Fruit fly (Drosophila melanogaster) Kc167 (cell line): Measurements from ENCODE around the gene CG6675.

Source experiments
- Myc ChIP-seq: fragments of >200 bp; optimal IDR thresholded peaks from 2 replicates; lab custom pipeline; 2017; ENCODE audit warnings: missing external identifiers
- Sin3A ChIP-seq: fragments of >200 bp; optimal IDR thresholded peaks from 2 replicates; lab custom pipeline; 2018; ENCODE audit warnings: missing external identifiers
- h ChIP-seq: fragments of >200 bp; optimal IDR thresholded peaks from 3 replicates; lab custom pipeline; 2018; ENCODE audit warnings: missing external identifiers
- insv ChIP-seq: fragments of >200 bp; optimal IDR thresholded peaks from 3 replicates; lab custom pipeline; 2018; ENCODE audit warnings: missing external identifiers
- psq ChIP-seq: fragments of >200 bp; optimal IDR thresholded peaks from 2 replicates; lab custom pipeline; 2017; ENCODE audit warnings: missing external identifiers
- ttk ChIP-seq: sonication (Bioruptor generic); optimal IDR thresholded peaks from 2 replicates; lab custom pipeline; 2017; ENCODE audit warnings: missing external identifiers

The CG6675 gene

DNA sequence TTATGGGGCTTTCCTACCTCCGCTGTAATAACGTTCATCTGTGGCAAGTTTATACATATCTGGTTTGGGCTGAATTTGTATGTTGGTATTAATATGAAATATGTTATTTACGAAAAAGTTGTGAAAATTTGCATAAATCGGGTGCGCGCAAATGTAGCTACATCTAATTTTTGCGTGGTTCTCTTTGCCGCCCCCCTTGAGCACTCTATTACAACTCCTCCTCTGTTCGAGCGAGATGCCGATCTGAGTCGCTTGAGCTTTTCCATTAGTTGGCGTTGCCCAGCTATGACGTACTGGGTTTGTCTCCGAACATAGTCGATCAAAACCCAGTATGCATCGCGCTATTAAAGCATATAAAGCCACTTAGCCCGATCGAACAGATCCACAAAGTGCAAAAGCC is at the start of gene CG6675:
Gene CG6675, plus strand, starts transcription at position 301 of the 400 bp plus-strand sequence.
- no peak for TF ChIP-seq h (lab: Kevin White, UChicago)
- no peak for TF ChIP-seq insv (lab: Kevin White, UChicago)
- no peak for TF ChIP-seq psq (lab: Kevin White, UChicago)
- TF ChIP-seq Myc (lab: Kevin White, UChicago), result no peak
- TF ChIP-seq Sin3A (lab: Kevin White, UChicago), result no peak

DNA sequence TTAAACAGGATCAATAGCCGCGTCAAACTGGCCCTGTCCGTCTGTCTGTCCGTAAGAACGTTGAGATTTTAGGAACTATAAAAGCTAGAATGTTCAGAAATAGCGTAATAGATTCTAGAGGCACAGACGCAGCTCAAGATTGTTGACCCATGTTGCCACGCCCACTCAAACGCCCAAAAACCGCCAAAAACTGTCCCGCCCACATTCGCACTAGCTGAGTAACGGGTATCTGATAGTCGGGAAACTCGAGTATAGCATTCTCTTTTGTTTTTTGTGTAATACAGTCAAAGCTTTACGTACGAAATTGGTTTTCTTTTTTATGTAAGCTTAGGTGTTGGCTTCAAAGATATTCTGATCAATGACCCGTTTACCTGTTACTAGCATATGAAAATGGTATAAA is 48.9 kb upstream of the CG6675 start:
- TF ChIP-seq ttk (lab: Kevin White, UChicago), result no peak
- TF ChIP-seq Sin3A (lab: Kevin White, UChicago), result no peak
- no peak for TF ChIP-seq insv (lab: Kevin White, UChicago)
- no peak for TF ChIP-seq h (lab: Kevin White, UChicago)
- TF ChIP-seq psq (lab: Kevin White, UChicago), result no peak
- no peak for TF ChIP-seq Myc (lab: Kevin White, UChicago)

DNA sequence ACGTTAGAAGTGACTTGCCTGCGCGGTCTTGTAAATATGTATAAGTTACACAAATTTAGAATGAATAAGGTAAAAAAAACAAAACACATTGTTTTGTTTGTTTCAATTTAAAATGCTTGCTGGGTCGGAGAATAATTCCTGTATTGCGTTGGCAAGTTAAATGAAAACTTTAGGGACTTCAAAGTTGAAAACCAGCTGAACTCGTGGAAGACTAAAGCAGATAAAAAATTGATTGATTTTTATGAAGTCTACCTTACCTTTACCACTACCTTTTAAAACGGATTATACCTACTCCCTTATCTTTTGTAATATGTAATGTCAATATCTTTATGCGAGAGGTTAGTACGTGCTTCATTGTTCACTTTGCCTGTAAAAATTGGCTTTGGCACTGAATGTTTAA is 43.5 kb upstream of the CG6675 start, which contains the start of gene CG42597:
Gene CG42597, minus strand, starts transcription at position 101 of the 400 bp plus-strand sequence.
- TF ChIP-seq ttk (lab: Kevin White, UChicago) (no peak), h (lab: Kevin White, UChicago) (no peak), Sin3A (lab: Kevin White, UChicago) (no peak), psq (lab: Kevin White, UChicago) (no peak), Myc (lab: Kevin White, UChicago) (no peak), insv (lab: Kevin White, UChicago) (no peak)

DNA sequence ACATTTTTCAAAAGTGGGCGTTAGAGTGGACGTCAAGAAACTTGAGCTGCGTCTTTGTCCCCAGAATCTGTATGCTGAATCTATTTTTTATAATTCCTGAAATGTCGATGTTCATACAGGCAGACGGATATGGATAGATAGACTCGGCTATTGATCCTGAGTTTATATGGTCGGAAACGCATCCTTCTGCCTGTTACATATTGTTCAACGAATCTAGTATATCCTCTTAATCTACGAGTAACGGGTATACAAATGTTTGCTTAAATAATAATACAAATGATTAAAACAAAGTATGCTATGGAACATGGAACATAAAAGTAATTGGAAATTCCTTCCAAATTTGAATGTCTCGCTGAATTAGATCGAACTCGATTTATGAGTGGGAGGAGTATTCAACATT is 37.9 kb upstream of the CG6675 start, which contains the start of gene tplus3a:
Gene tplus3a, plus strand, starts transcription at position 301 of the 400 bp plus-strand sequence.
- TF ChIP-seq ttk (lab: Kevin White, UChicago) (no peak), Myc (lab: Kevin White, UChicago) (no peak), h (lab: Kevin White, UChicago) (no peak), insv (lab: Kevin White, UChicago) (no peak), psq (lab: Kevin White, UChicago) (no peak), Sin3A (lab: Kevin White, UChicago) (no peak)

DNA sequence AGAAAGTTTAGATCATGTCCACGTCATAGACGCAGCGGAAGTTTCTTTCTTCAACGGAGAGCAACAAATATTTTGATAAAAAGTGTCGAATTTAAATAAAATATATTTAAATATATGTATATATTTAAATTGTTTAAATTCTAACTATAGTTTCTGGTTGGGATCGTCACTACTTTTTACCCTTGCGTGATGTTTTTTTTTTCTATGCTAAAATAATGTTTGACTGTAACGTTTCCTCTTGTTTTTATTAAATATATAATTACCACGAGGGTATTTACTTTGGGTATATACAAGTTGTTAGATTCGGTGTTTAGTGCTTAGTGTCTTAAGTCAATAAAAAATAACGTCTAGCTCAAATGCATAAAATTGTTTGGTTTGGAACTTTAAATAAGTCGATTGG is 29.4 kb upstream of the CG6675 start, which contains the start of gene ttm3:
Gene ttm3, plus strand, starts transcription at position 301 of the 400 bp plus-strand sequence.
- TF ChIP-seq Sin3A (lab: Kevin White, UChicago), result no peak
- no peak for TF ChIP-seq insv (lab: Kevin White, UChicago)
- no peak for TF ChIP-seq h (lab: Kevin White, UChicago)
- no peak for TF ChIP-seq psq (lab: Kevin White, UChicago)
- TF ChIP-seq Myc (lab: Kevin White, UChicago), result no peak
- TF ChIP-seq ttk (lab: Kevin White, UChicago), result no peak

DNA sequence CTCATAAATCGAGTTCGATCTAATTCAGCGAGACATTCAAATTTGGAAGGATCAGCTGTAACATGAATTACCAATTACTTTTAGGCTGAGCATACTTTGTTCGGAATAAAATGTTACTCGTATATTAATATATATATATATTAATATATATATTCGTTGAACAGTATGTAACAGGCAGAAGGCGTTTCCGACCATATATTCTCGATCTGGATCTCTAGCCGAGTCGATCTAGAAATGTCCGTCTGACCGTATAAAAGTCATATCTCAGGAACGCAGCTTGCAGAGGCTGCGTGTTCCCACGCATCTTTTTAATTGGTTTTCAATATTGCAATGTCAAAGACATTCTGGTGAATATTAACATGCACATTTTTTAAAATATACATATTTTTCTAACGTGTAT is 4.5 kb upstream of the CG6675 start, which contains the start of gene tplus3b:
Gene tplus3b, minus strand, starts transcription at position 101 of the 400 bp plus-strand sequence.
- TF ChIP-seq Sin3A (lab: Kevin White, UChicago), result no peak
- no peak for TF ChIP-seq Myc (lab: Kevin White, UChicago)
- no peak for TF ChIP-seq h (lab: Kevin White, UChicago)
- TF ChIP-seq psq (lab: Kevin White, UChicago), result no peak
- no peak for TF ChIP-seq ttk (lab: Kevin White, UChicago)

DNA sequence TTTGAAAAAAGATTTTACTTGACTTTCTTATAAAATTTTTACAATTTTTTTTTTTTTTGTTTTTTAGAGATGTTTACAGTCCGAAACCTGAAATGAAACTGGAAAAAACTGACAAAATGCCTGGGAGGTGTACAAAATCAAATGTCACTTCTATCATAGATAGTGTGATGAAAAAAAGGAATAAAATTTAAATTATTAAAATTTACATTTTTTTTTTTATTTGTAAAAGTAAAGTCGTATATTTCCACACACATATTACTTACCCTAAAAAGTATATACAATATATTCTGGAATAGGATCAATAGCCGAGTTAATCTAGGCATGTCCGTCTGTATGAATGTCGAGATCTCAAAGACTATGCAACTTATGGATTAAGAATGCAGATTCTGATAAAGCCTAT is 3.4 kb upstream of the CG6675 start, which contains the start of gene CG15219:
Gene CG15219, minus strand, starts transcription at position 101 of the 400 bp plus-strand sequence.
- no peak for TF ChIP-seq insv (lab: Kevin White, UChicago)
- no peak for TF ChIP-seq Sin3A (lab: Kevin White, UChicago)
- no peak for TF ChIP-seq Myc (lab: Kevin White, UChicago)
- no peak for TF ChIP-seq psq (lab: Kevin White, UChicago)
- TF ChIP-seq ttk (lab: Kevin White, UChicago), result no peak

DNA sequence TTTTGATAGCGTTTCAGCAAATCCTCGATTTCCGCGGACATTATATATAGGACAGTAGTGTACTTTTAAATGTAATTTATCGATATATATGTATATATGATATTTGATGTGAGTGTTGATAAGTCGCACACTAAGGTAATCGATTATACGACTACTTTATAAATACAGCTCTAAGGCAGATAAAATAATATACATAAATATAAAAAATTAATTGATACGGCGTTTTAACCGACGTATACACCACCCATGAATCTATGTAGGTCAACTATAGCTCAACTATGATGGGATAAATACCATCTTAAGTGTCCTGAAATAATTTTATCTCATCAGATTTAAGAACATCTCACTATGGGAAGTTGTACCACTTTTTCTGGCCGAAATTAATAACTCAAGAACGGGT is 1.6 kb upstream of the CG6675 start, which contains the start of gene CG10834:
Gene CG10834, minus strand, starts transcription at position 101 of the 400 bp plus-strand sequence.
- no peak for TF ChIP-seq ttk (lab: Kevin White, UChicago)
- no peak for TF ChIP-seq psq (lab: Kevin White, UChicago)
- no peak for TF ChIP-seq h (lab: Kevin White, UChicago)
- TF ChIP-seq Sin3A (lab: Kevin White, UChicago), result no peak

DNA sequence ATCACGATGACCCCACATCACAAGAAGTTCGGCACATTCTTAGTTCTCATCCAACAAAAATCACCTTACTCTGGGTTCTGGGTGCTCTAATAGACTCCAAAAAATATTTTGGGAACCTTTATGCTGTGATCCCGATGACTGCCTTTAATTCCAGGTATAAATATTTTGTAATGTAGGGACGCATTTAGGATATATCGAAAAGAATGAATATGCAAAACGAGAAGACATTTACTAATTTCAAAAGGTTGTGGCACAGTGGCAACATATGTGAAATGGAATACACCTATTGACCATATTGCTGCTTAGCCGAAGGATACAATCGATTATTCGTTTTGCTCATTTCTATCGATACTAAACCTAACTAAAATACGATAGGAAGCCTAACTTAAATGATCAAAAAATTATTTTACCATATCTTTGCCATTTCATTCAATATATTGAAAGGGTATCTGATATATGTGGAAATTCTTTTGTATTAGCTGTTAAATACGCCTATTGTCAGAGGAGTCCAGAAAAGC is 12.2 kb downstream of the CG6675 start, which contains the start of gene CG3651:
Gene CG3651, plus strand, starts transcription at position 468 of the 518 bp plus-strand sequence.
- TF ChIP-seq h (lab: Kevin White, UChicago), result no peak
- no peak for TF ChIP-seq ttk (lab: Kevin White, UChicago)
- TF ChIP-seq Myc (lab: Kevin White, UChicago), result no peak

DNA sequence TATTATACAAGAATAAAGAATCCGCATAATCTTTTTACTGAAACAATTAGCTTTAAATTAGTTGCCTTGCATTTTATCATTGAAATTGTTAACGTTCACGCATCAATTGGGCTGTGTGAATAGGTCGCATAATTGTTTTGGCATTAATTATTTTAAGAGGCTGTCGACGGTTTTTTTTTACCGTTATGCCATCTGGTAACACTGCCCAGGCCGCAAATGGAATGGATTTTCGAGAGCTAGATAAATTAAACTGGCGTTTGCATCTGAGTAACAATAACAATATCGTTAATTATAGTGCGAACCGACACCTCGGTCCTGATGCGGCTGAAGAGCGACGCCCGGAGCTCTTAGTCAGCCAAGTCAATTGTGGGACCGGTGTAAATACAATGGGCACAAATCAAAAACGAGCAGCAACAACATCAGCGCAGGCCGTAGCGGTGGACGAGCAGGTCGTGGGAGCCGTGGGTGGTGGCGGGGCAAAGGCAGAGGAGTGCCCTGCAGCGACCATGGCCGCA is 12.9 kb downstream of the CG6675 start:
- TF ChIP-seq psq (lab: Kevin White, UChicago), result no peak
- TF ChIP-seq Sin3A (lab: Kevin White, UChicago), result no peak
- no peak for TF ChIP-seq Myc (lab: Kevin White, UChicago)
- no peak for TF ChIP-seq h (lab: Kevin White, UChicago)
- TF ChIP-seq ttk (lab: Kevin White, UChicago), result no peak
- TF ChIP-seq insv (lab: Kevin White, UChicago), result no peak

DNA sequence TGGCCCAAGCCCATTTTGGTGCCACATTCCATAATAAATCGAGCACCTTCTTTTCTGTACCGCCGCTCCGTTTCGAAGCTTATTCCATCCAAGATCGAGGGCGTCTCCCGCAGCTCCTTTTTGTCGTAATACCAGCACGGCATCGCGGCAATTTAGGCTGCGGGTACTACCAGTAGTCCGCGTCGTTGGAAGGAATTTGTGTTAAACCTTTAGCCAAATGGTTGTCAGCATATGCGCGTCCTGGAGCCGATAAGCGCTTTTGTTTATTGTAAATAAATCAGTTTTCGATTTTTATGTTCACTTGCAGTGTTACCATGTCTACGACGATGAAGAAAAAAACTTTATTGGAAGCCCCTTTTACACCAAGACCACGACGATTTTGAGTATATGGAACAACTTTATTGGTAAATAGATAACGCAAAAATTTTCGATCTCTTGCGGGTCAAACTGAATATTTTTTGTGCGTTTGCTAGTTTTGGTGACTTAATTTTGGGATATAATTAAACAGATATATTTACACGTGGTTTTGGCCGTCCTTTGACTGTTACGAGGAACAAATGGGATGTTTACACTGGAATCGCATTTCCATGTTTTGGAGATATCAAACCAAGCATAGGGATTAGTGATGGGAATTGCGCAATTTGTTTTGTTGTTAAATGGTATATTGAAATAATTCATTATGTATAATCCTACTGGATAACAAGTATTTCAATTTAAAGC is 21.0 kb downstream of the CG6675 start, which contains the start of gene CycK:
Gene CycK, minus strand, starts transcription at position 562 of the 720 bp plus-strand sequence.
- TF ChIP-seq Myc (lab: Kevin White, UChicago) (no peak), h (lab: Kevin White, UChicago) (no peak), Sin3A (lab: Kevin White, UChicago) (no peak), ttk (lab: Kevin White, UChicago) (no peak), insv (lab: Kevin White, UChicago) (no peak), psq (lab: Kevin White, UChicago) (no peak)
